Worm (Caenorhabditis elegans) whole organism, L4/young adult: Measurements from ENCODE around the gene Y39A3CL.4.

Source experiments
- W03F9.2 ChIP-seq: fragments of 150-350 bp; optimal IDR thresholded peaks from 2 replicates; lab custom pipeline; 2014; ENCODE audit warnings: missing biosample characterization, missing genetic modification characterization
- dao-5 ChIP-seq: sonication (generic microtip); optimal IDR thresholded peaks from 2 replicates; lab custom pipeline; 2016; ENCODE audit warnings: missing genotype, missing genetic modification characterization, moderate library complexity, missing compliant biosample characterization
- him-1 ChIP-seq: sonication (generic microtip); optimal IDR thresholded peaks from 2 replicates; lab custom pipeline; 2016; ENCODE audit warnings: missing genotype, missing genetic modification reagents, missing genetic modification characterization, missing compliant biosample characterization

Y39A3CL.4 gene

DNA sequence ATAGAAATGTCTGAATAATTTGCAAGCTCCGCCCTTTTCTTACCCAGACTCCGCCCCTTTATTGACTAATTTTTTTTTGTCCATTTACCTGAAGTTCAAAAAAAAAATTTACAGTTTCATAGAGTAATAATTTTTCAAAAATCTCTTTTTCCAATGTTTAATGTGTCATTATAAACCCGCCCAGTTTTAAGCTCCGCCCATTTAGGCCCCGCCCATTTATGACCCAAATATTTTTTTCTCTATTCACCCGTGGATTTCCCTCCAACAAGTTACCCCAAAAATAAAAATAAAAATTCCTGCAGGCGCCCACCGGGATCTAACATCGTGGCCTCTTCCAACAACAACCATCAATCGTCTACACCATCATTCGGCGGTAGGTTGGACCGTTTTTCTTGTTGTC, 10.2 kb upstream of the Y39A3CL.4 start, which contains the start of gene rimb-1:
rimb-1 (plus strand) TSS at position 301 of the 400 bp plus-strand sequence.
- TF ChIP-seq W03F9.2 (tag; lab: Kevin White, UChicago) (no peak), dao-5 (tag; lab: Kevin White, UChicago) (no peak), him-1 (tag; lab: Kevin White, UChicago) (no peak)

ce11 chrIII:1785776-1786175, 7.9 kb upstream of the Y39A3CL.4 start:
- TF ChIP-seq W03F9.2 (tag; lab: Kevin White, UChicago), result no peak
- TF ChIP-seq him-1 (tag; lab: Kevin White, UChicago), result peak; percentile 61
- no peak for TF ChIP-seq dao-5 (tag; lab: Kevin White, UChicago)

- no peak for TF ChIP-seq dao-5 (tag; lab: Kevin White, UChicago)
- TF ChIP-seq him-1 (tag; lab: Kevin White, UChicago), result no peak
- no peak for TF ChIP-seq W03F9.2 (tag; lab: Kevin White, UChicago)
Measured at ce11 chrIII:1777468-1777867, 401 bp downstream of the Y39A3CL.4 start, which contains the start of gene Y39A3CL.3. TSS of gene Y39A3CL.3 (plus strand) at chrIII:1777802.

- no peak for TF ChIP-seq W03F9.2 (tag; lab: Kevin White, UChicago)
- TF ChIP-seq dao-5 (tag; lab: Kevin White, UChicago), result no peak
- no peak for TF ChIP-seq him-1 (tag; lab: Kevin White, UChicago)
Measured at ce11 chrIII:1769993-1770392, 7.9 kb downstream of the Y39A3CL.4 start, which contains the start of gene tbx-43. TSS of gene tbx-43 (minus strand) at chrIII:1770093.

ce11 chrIII:1764463-1764862, 13.4 kb downstream of the Y39A3CL.4 start:
- no peak for TF ChIP-seq dao-5 (tag; lab: Kevin White, UChicago)
- no peak for TF ChIP-seq him-1 (tag; lab: Kevin White, UChicago)
- TF ChIP-seq W03F9.2 (tag; lab: Kevin White, UChicago), result no peak

- TF ChIP-seq W03F9.2 (tag; lab: Kevin White, UChicago) (no peak), dao-5 (tag; lab: Kevin White, UChicago) (no peak), him-1 (tag; lab: Kevin White, UChicago) (no peak)
Measured at ce11 chrIII:1763222-1763621, 14.6 kb downstream of the Y39A3CL.4 start, which contains the start of gene cnc-6. TSS of gene cnc-6 (plus strand) at chrIII:1763522.

DNA sequence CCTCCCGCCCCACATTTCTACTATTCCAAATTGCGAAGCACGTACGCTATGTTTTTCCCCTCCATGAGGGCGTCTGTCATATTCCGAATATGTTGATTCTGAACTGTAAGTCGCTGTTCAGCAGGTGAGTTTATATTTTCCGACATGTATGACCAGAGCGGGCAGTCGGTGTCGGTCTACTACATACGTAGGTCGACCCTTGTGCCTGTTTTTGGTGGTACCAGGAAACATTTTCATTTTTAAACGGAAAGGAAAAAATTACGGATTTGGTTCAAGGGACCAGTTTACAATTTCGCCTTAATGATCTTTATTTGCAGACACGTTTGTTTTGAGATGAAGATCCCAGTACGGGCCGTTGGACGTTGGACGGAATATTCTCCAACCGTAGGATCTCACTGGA, 19.2 kb downstream of the Y39A3CL.4 start, which contains the start of gene Y46E12A.2:
Y46E12A.2 (plus strand) TSS at position 301 of the 400 bp plus-strand sequence.
- TF ChIP-seq dao-5 (tag; lab: Kevin White, UChicago), result no peak
- no peak for TF ChIP-seq W03F9.2 (tag; lab: Kevin White, UChicago)
- no peak for TF ChIP-seq him-1 (tag; lab: Kevin White, UChicago)

- TF ChIP-seq W03F9.2 (tag; lab: Kevin White, UChicago) (no peak), him-1 (tag; lab: Kevin White, UChicago) (no peak), dao-5 (tag; lab: Kevin White, UChicago) (no peak)
Measured at ce11 chrIII:1758151-1758550, 19.7 kb downstream of the Y39A3CL.4 start, which contains the start of gene Y46E12A.5. TSS of gene Y46E12A.5 (minus strand) at chrIII:1758251.

DNA sequence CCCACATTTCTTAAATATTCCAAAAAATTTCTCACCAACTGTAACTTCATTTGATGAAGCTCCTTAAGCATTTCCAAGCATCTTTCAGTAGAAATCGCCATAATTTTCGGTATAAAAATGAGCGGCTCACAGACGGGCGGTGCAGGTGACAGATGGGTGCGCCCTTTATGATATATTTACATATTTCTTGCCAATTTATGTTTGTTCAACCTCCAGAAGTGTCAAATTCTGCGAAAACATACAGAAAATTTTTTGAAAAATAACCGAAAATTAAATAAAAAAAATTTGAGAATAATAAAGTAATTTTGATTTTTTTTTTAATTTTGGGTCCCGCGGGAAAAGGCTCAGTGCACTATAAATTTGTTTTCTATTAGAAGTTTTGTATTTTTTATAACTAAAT, 23.0 kb downstream of the Y39A3CL.4 start, which contains the start of gene Y46E12A.3:
Y46E12A.3 (minus strand) TSS at position 101 of the 400 bp plus-strand sequence.
- no peak for TF ChIP-seq dao-5 (tag; lab: Kevin White, UChicago)
- no peak for TF ChIP-seq W03F9.2 (tag; lab: Kevin White, UChicago)
- no peak for TF ChIP-seq him-1 (tag; lab: Kevin White, UChicago)

ce11 chrIII:1745450-1746127, 32.3 kb downstream of the Y39A3CL.4 start:
- TF ChIP-seq W03F9.2 (tag; lab: Kevin White, UChicago) (no peak), dao-5 (tag; lab: Kevin White, UChicago) (no peak), him-1 (tag; lab: Kevin White, UChicago) (no peak)

- no peak for TF ChIP-seq him-1 (tag; lab: Kevin White, UChicago)
- no peak for TF ChIP-seq W03F9.2 (tag; lab: Kevin White, UChicago)
- TF ChIP-seq dao-5 (tag; lab: Kevin White, UChicago), result no peak
Measured at ce11 chrIII:1744486-1744885, 33.4 kb downstream of the Y39A3CL.4 start.

ce11 chrIII:1743488-1744020, 34.3 kb downstream of the Y39A3CL.4 start:
- TF ChIP-seq dao-5 (tag; lab: Kevin White, UChicago), result no peak
- no peak for TF ChIP-seq him-1 (tag; lab: Kevin White, UChicago)
- no peak for TF ChIP-seq W03F9.2 (tag; lab: Kevin White, UChicago)

- TF ChIP-seq W03F9.2 (tag; lab: Kevin White, UChicago), result no peak
Measured at ce11 chrIII:1743081-1743480, 34.8 kb downstream of the Y39A3CL.4 start.
